Fruit fly (Drosophila melanogaster) whole organism, embryonic: Measurements from ENCODE around the gene CG2540.

Experiments
- Atf3 ChIP-seq: fragments of 200-800 bp; sonication (Bioruptor generic); optimal IDR thresholded peaks from 3 replicates; lab custom pipeline; 2016; ENCODE audit warnings: missing biosample characterization, missing genetic modification characterization
- Awh ChIP-seq: fragments of 200-800 bp; sonication (Bioruptor generic); IDR thresholded peaks from 2 replicates; pipeline ENCODE4, ENCODE4 v1.3.6; 2022; ENCODE audit warnings: missing biosample characterization, missing genetic modification characterization
- Bdp1 ChIP-seq: fragments of 200-800 bp; sonication (Bioruptor generic); optimal IDR thresholded peaks from 3 replicates; lab custom pipeline; 2016; ENCODE audit warnings: missing biosample characterization, missing genetic modification characterization
- Bteb2 ChIP-seq: fragments of 200-800 bp; sonication (Bioruptor generic); optimal IDR thresholded peaks from 2 replicates; lab custom pipeline; 2016; ENCODE audit warnings: missing biosample characterization, missing genetic modification characterization
- CG10959 ChIP-seq: fragments of 200-800 bp; sonication (Bioruptor generic); IDR thresholded peaks from 2 replicates; pipeline ENCODE4 v1.3.6; 2022; ENCODE audit warnings: missing biosample characterization, missing genetic modification characterization
- CG12236 ChIP-seq: fragments of 200-800 bp; sonication (Bioruptor generic); optimal IDR thresholded peaks from 2 replicates; lab custom pipeline; 2016; ENCODE audit warnings: missing biosample characterization, missing genetic modification characterization
- CG12299 ChIP-seq: fragments of 200-800 bp; sonication (Bioruptor generic); optimal IDR thresholded peaks from 2 replicates; lab custom pipeline; 2018; ENCODE audit warnings: missing biosample characterization, mild to moderate bottlenecking, missing genetic modification characterization
- CG14667 ChIP-seq: fragments of 200-800 bp; sonication (Bioruptor generic); IDR thresholded peaks from 2 replicates; pipeline ENCODE4 v1.3.6; 2022; ENCODE audit warnings: missing biosample characterization, missing genetic modification characterization
- CG15011 ChIP-seq: fragments of 200-800 bp; sonication (Bioruptor generic); optimal IDR thresholded peaks from 3 replicates; lab custom pipeline; 2018; ENCODE audit warnings: missing biosample characterization, mild to moderate bottlenecking, missing genetic modification characterization
- CG15514 ChIP-seq: fragments of 200-800 bp; sonication (Bioruptor generic); optimal IDR thresholded peaks from 3 replicates; lab custom pipeline; 2017; ENCODE audit warnings: missing biosample characterization, missing genetic modification characterization, mild to moderate bottlenecking, moderate library complexity, missing genetic modification reagents
- CG1602 ChIP-seq: fragments of 200-800 bp; sonication (Bioruptor generic); optimal IDR thresholded peaks from 3 replicates; lab custom pipeline; 2016; ENCODE audit warnings: missing biosample characterization, missing genetic modification characterization
- CG17802 ChIP-seq: fragments of 200-800 bp; sonication (Bioruptor generic); optimal IDR thresholded peaks from 2 replicates; lab custom pipeline; 2018; ENCODE audit warnings: missing biosample characterization, mild to moderate bottlenecking, missing genetic modification characterization, moderate library complexity
- CG17829 ChIP-seq: fragments of 200-800 bp; optimal IDR thresholded peaks from 2 replicates; lab custom pipeline; 2019; ENCODE audit warnings: missing biosample characterization, mild to moderate bottlenecking, missing genetic modification characterization, moderate library complexity
- CG31224 ChIP-seq: fragments of 200-800 bp; sonication (Bioruptor generic); IDR thresholded peaks from 2 replicates; pipeline ENCODE4 v1.3.6; 2022; ENCODE audit warnings: missing biosample characterization, missing genetic modification characterization
- CG34224 ChIP-seq: fragments of 200-800 bp; sonication (Bioruptor generic); IDR thresholded peaks from 3 replicates; pipeline ENCODE4 v1.3.6; 2022; ENCODE audit warnings: missing biosample characterization, missing genetic modification characterization; ENCODE audit not compliant: partially characterized antibody
- CG4404 ChIP-seq: fragments of 200-800 bp; sonication (Bioruptor generic); IDR thresholded peaks from 2 replicates; pipeline ENCODE4 v1.3.6; 2022; ENCODE audit warnings: missing biosample characterization, missing genetic modification characterization
- CG4730 ChIP-seq: fragments of 200-800 bp; sonication (Bioruptor generic); IDR thresholded peaks from 2 replicates; pipeline ENCODE4 v1.3.6; 2022; ENCODE audit warnings: missing biosample characterization, missing genetic modification characterization
- CG6683 ChIP-seq: fragments of 200-800 bp; sonication (Bioruptor generic); optimal IDR thresholded peaks from 2 replicates; lab custom pipeline; 2017; ENCODE audit warnings: missing biosample characterization, mild to moderate bottlenecking, missing genetic modification characterization, missing genetic modification reagents
- CG8290 ChIP-seq, 3 experiments: fragments of 200-800 bp; sonication (Bioruptor generic); optimal IDR thresholded peaks; 2 replicates each; lab custom pipeline; 2016 to 2019; ENCODE audit warnings: missing biosample characterization in 3 of 3, missing genetic modification characterization in 3 of 3, mild to moderate bottlenecking in 2 of 3, moderate library complexity in 1 of 3
- CG8765 ChIP-seq: fragments of 200-800 bp; sonication (Bioruptor generic); IDR thresholded peaks from 2 replicates; pipeline ENCODE4 v1.3.6; 2022; ENCODE audit warnings: missing biosample characterization, missing genetic modification characterization
- CkIIα-i1 ChIP-seq: fragments of 200-800 bp; sonication (Bioruptor generic); IDR thresholded peaks from 2 replicates; pipeline ENCODE4 v1.3.6; 2022; ENCODE audit warnings: missing biosample characterization, missing genetic modification characterization
- Dek ChIP-seq: fragments of 200-800 bp; sonication (Bioruptor generic); optimal IDR thresholded peaks from 3 replicates; lab custom pipeline; 2019; ENCODE audit warnings: missing biosample characterization, mild to moderate bottlenecking, missing genetic modification characterization, moderate library complexity
- Fer1 ChIP-seq: fragments of 200-800 bp; sonication (Bioruptor generic); optimal IDR thresholded peaks from 2 replicates; lab custom pipeline; 2017; ENCODE audit warnings: missing biosample characterization, mild to moderate bottlenecking, missing genetic modification characterization
- HHEX ChIP-seq: fragments of 200-800 bp; sonication (Bioruptor generic); optimal IDR thresholded peaks from 3 replicates; lab custom pipeline; 2017; ENCODE audit warnings: missing biosample characterization, mild to moderate bottlenecking, missing genetic modification characterization, missing genetic modification reagents
- HLH4C ChIP-seq: fragments of 200-800 bp; sonication (Bioruptor generic); IDR thresholded peaks from 3 replicates; pipeline ENCODE4 v1.3.6; 2022; ENCODE audit warnings: missing biosample characterization, missing genetic modification characterization; ENCODE audit not compliant: partially characterized antibody
- Hr3 ChIP-seq: fragments of 200-800 bp; sonication (Bioruptor generic); optimal IDR thresholded peaks from 3 replicates; lab custom pipeline; 2016; ENCODE audit warnings: missing biosample characterization, missing genetic modification characterization
- Hsf ChIP-seq: fragments of 200-800 bp; sonication (Bioruptor generic); optimal IDR thresholded peaks from 3 replicates; lab custom pipeline; 2016; ENCODE audit warnings: missing biosample characterization, missing genetic modification characterization
- Lhr ChIP-seq: fragments of 200-800 bp; sonication (Bioruptor generic); optimal IDR thresholded peaks from 3 replicates; lab custom pipeline; 2017; ENCODE audit warnings: mild to moderate bottlenecking, missing biosample characterization, missing genetic modification reagents, missing genetic modification characterization
- MESR4 ChIP-seq: fragments of 200-800 bp; sonication (Bioruptor generic); optimal IDR thresholded peaks from 2 replicates; lab custom pipeline; 2018; ENCODE audit warnings: missing biosample characterization, mild to moderate bottlenecking, missing genetic modification characterization, moderate library complexity
- Neu2 ChIP-seq: fragments of 200-800 bp; sonication (Bioruptor generic); optimal IDR thresholded peaks from 3 replicates; lab custom pipeline; 2016; ENCODE audit warnings: missing biosample characterization, missing genetic modification characterization, borderline replicate concordance
- Nf-YC ChIP-seq: fragments of 200-800 bp; optimal IDR thresholded peaks from 3 replicates; lab custom pipeline; 2019; ENCODE audit warnings: missing biosample characterization, mild to moderate bottlenecking, missing genetic modification characterization, moderate library complexity
- Poxn ChIP-seq: fragments of 200-800 bp; sonication (Bioruptor generic); IDR thresholded peaks from 2 replicates; pipeline ENCODE4 v1.3.6; 2022; ENCODE audit warnings: missing biosample characterization, missing genetic modification characterization
- Sox102F ChIP-seq: fragments of 200-800 bp; sonication (Bioruptor generic); optimal IDR thresholded peaks from 2 replicates; lab custom pipeline; 2018; ENCODE audit warnings: missing biosample characterization, mild to moderate bottlenecking, missing genetic modification characterization, moderate library complexity
- Sry-β ChIP-seq: fragments of 200-800 bp; sonication (Bioruptor generic); optimal IDR thresholded peaks from 2 replicates; lab custom pipeline; 2018; ENCODE audit warnings: missing biosample characterization, mild to moderate bottlenecking, missing genetic modification characterization, moderate library complexity
- Sry-δ ChIP-seq: fragments of 200-800 bp; sonication (Bioruptor generic); optimal IDR thresholded peaks from 2 replicates; lab custom pipeline; 2016; ENCODE audit warnings: missing biosample characterization, missing genetic modification characterization
- bigmax ChIP-seq: fragments of 200-800 bp; sonication (Bioruptor generic); optimal IDR thresholded peaks from 2 replicates; lab custom pipeline; 2018; ENCODE audit warnings: missing biosample characterization, mild to moderate bottlenecking, missing genetic modification characterization
- cato ChIP-seq: fragments of 200-800 bp; sonication (Bioruptor generic); optimal IDR thresholded peaks from 2 replicates; lab custom pipeline; 2016; ENCODE audit warnings: missing biosample characterization, missing genetic modification characterization, borderline replicate concordance
- chn ChIP-seq: fragments of 200-800 bp; sonication (Bioruptor generic); optimal IDR thresholded peaks from 2 replicates; lab custom pipeline; 2016; ENCODE audit warnings: missing biosample characterization, missing genetic modification characterization
- crp ChIP-seq, 2 experiments: fragments of 200-800 bp; sonication (Bioruptor generic); optimal IDR thresholded peaks; 2 replicates in 1 of 2; 3 replicates in 1 of 2; lab custom pipeline; 2017; ENCODE audit warnings: missing biosample characterization in 2 of 2, missing genetic modification characterization in 2 of 2, mild to moderate bottlenecking in 1 of 2, moderate library complexity in 1 of 2
- cwo ChIP-seq: fragments of 200-800 bp; sonication (Bioruptor generic); optimal IDR thresholded peaks from 3 replicates; lab custom pipeline; 2017; ENCODE audit warnings: missing biosample characterization, missing genetic modification characterization, mild to moderate bottlenecking, moderate library complexity, missing genetic modification reagents
- dati ChIP-seq: fragments of 200-800 bp; sonication (Bioruptor generic); IDR thresholded peaks from 2 replicates; pipeline ENCODE4 v1.3.6; 2022; ENCODE audit warnings: missing biosample characterization, missing genetic modification characterization
- dysf ChIP-seq: fragments of 200-800 bp; sonication (Bioruptor generic); IDR thresholded peaks from 3 replicates; pipeline ENCODE4 v1.3.6; 2022; ENCODE audit warnings: missing biosample characterization, missing genetic modification characterization
- eve ChIP-seq, 2 experiments: fragments of >200 bp; optimal IDR thresholded peaks; 2 replicates each; lab custom pipeline; 2017; ENCODE audit warnings: missing biosample characterization in 2 of 2, missing genetic modification characterization in 2 of 2
- exex ChIP-seq: fragments of 200-800 bp; sonication (Bioruptor generic); optimal IDR thresholded peaks from 4 replicates; lab custom pipeline; 2018; ENCODE audit warnings: missing biosample characterization, mild to moderate bottlenecking, missing genetic modification characterization, moderate library complexity
- grn ChIP-seq: fragments of 200-800 bp; sonication (Bioruptor generic); optimal IDR thresholded peaks from 3 replicates; lab custom pipeline; 2017; ENCODE audit warnings: missing biosample characterization, missing genetic modification characterization
- ro ChIP-seq: fragments of 200-800 bp; sonication (Bioruptor generic); IDR thresholded peaks from 2 replicates; pipeline ENCODE4 v1.3.6; 2022; ENCODE audit warnings: missing biosample characterization, missing genetic modification characterization
- vvl ChIP-seq: fragments of 200-800 bp; sonication (Bioruptor generic); IDR thresholded peaks from 2 replicates; pipeline ENCODE4 v1.3.6; 2022; ENCODE audit warnings: missing biosample characterization, missing genetic modification characterization

CG2540 gene

dm6 chrX:12582984-12583869 is 46.5 kb upstream of the CG2540 start, which contains the start of gene Pits (continued):
- TF ChIP-seq MESR4 (GFP tag; lab: Kevin White, UChicago), result peak; percentile 81
- TF ChIP-seq grn (GFP tag; lab: Kevin White, UChicago), result peak; percentile 53
- TF ChIP-seq Hr3 (GFP tag; lab: Kevin White, UChicago), result peak; percentile 16
- no peak for TF ChIP-seq Sry-β (GFP tag; lab: Kevin White, UChicago)
- no peak for TF ChIP-seq Poxn (GFP tag; lab: Robert Waterston, UW)
- TF ChIP-seq Sox102F (GFP tag; lab: Kevin White, UChicago), result peak; percentile 15
- peak; percentile 55 for TF ChIP-seq CG8290 (GFP tag; optimal IDR thresholded peaks at IDR 0.05; lab: Kevin White, UChicago)
- peak in 1 of 2 experiments; percentile 84 for TF ChIP-seq CG8290 (tag; optimal IDR thresholded peaks at IDR 0.05; lab: Kevin White, UChicago)
- peak; percentile 26 for TF ChIP-seq Nf-YC
- no peak for TF ChIP-seq Neu2 (GFP tag; lab: Kevin White, UChicago)
- peak; percentile 45 for TF ChIP-seq CG1602 (GFP tag; lab: Kevin White, UChicago)
- TF ChIP-seq vvl, result peak; percentile 43
- no peak for TF ChIP-seq CG12236 (GFP tag; lab: Kevin White, UChicago)
- TF ChIP-seq Bdp1 (GFP tag; lab: Kevin White, UChicago), result peak; percentile 24
- no peak for TF ChIP-seq CG15011 (GFP tag; lab: Kevin White, UChicago)
- TF ChIP-seq CG4404 (GFP tag; lab: Robert Waterston, UW), result peak; percentile 57; the same call in 1 of the 2 replicates
- TF ChIP-seq crp (GFP tag; optimal IDR thresholded peaks at IDR 0.05; lab: Kevin White, UChicago), result peak in 1 of 2 experiments; percentile 68
- TF ChIP-seq exex (tag; lab: Kevin White, UChicago), result peak; percentile 31
- peak; percentile 32; the same call in 1 of the 2 replicates for TF ChIP-seq CG14667
- no peak for TF ChIP-seq eve (GFP tag; optimal IDR thresholded peaks at IDR 0.05; lab: Kevin White, UChicago)
- no peak for TF ChIP-seq ro (GFP tag; lab: Robert Waterston, UW)
- no peak for TF ChIP-seq CG17802 (tag; lab: Kevin White, UChicago)
- TF ChIP-seq Hsf (GFP tag; lab: Kevin White, UChicago), result no peak
- no peak for TF ChIP-seq Bteb2
- peak; percentile 63 for TF ChIP-seq Fer1 (GFP tag; lab: Kevin White, UChicago)
- TF ChIP-seq CG8765 (GFP tag; lab: Robert Waterston, UW), result no peak
- peak; percentile 46 for TF ChIP-seq Sry-δ (GFP tag; lab: Kevin White, UChicago)
- TF ChIP-seq CG34224 (GFP tag; lab: Robert Waterston, UW), result peak; percentile 50; the same call in 1 of the 3 replicates
- no peak for TF ChIP-seq CkIIα-i1 (GFP tag; lab: Robert Waterston, UW)
- peak; percentile 13 for TF ChIP-seq Atf3 (GFP tag; lab: Kevin White, UChicago)
- peak; percentile 42 for TF ChIP-seq Dek (tag; lab: Kevin White, UChicago)
- peak; percentile 32; the same call in 1 of the 2 replicates for TF ChIP-seq Awh (GFP tag; lab: Robert Waterston, UW)
- no peak for TF ChIP-seq CG31224 (GFP tag; lab: Robert Waterston, UW)
- TF ChIP-seq dysf (GFP tag; lab: Robert Waterston, UW), result peak; percentile 55; the same call in 2 of the 3 replicates
- TF ChIP-seq chn (GFP tag; lab: Kevin White, UChicago), result peak; percentile 16
- TF ChIP-seq CG4730 (GFP tag; lab: Robert Waterston, UW), result 0 out of 2 replicates have a peak, but pooled peaks have one; percentile 4
- peak; percentile 29 for TF ChIP-seq CG17829 (tag; lab: Kevin White, UChicago)
- TF ChIP-seq HHEX (GFP tag; lab: Kevin White, UChicago), result peak; percentile 56
- no peak for TF ChIP-seq CG6683 (GFP tag; lab: Kevin White, UChicago)
- TF ChIP-seq HLH4C (GFP tag; lab: Robert Waterston, UW), result peak; percentile 53; the same call in 1 of the 3 replicates
- TF ChIP-seq cwo, result peak; percentile 89
- TF ChIP-seq dati (GFP tag; lab: Robert Waterston, UW), result no peak
- no peak for TF ChIP-seq CG10959 (GFP tag; lab: Robert Waterston, UW)
- peak; percentile 79 for TF ChIP-seq CG15514 (GFP tag; lab: Kevin White, UChicago)
- TF ChIP-seq bigmax (GFP tag; lab: Kevin White, UChicago), result peak; percentile 52
- TF ChIP-seq CG12299, result peak; percentile 59
- no peak for TF ChIP-seq cato (GFP tag; lab: Kevin White, UChicago)
- peak; percentile 96 for TF ChIP-seq Lhr
